Fruit fly (Drosophila melanogaster) whole organism: ENCODE results near the gene mthl14.

ENCODE experiments used
- CG8478 ChIP-seq: fragments of >200 bp; optimal IDR thresholded peaks from 2 replicates; lab custom pipeline; 2018; ENCODE audit warnings: inconsistent platforms
- Dll ChIP-seq: fragments of >200 bp; optimal IDR thresholded peaks from 2 replicates; lab custom pipeline; 2017
- EcR ChIP-seq, 2 experiments: fragments of >200 bp; optimal IDR thresholded peaks; 2 replicates each; lab custom pipeline; 2017; ENCODE audit warnings: missing biosample characterization in 2 of 2, missing genetic modification characterization in 2 of 2, missing genetic modification reagents in 2 of 2
- pan ChIP-seq: fragments of >200 bp; optimal IDR thresholded peaks from 2 replicates; lab custom pipeline; 2017
- psq ChIP-seq: fragments of >200 bp; optimal IDR thresholded peaks from 2 replicates; lab custom pipeline; 2017
- usp ChIP-seq: fragments of >200 bp; optimal IDR thresholded peaks from 2 replicates; lab custom pipeline; 2017; ENCODE audit warnings: missing biosample characterization, missing genetic modification characterization, mixed read lengths

Gene mthl14

DNA sequence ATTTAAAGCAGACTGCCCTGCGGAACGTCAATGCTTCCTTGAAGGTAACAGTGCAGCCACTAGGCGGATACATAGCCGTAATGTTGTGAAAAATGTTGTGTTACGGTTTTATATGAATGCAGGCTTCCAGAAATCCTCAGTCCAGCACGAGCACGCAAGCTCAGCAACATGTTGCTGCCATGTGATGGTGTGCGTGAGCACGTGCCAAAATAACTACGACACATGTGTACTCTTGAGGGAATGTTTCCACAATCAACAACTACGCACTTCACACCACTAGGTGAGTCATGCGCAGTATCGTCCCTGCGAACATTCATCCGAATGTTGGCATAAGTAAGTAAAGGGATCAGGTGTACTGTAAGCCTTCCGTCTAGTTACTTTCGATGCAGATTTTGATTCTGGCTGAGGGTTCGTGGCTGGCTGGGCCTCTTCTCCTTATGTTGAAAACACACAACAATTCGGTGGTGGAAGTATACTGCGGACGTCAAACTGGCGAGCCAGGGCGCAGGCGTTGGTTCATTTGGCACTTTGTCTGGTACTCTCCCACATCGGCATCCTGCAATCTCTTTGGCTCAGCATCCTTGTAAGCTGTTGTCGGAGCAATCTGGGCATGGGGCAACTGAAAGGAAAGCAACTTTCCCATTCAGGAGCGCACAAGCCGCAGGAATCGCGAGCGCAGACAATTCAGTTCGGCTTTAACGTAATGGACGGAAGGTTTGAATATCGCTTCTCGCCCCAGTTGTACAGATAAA is 29.6 kb downstream of the mthl14 start, which contains the start of gene RhoGEF3:
RhoGEF3 (plus strand) TSS at position 702 of the 752 bp plus-strand sequence.
- TF ChIP-seq EcR (GFP tag; optimal IDR thresholded peaks at IDR 0.05; lab: Kevin White, UChicago) (no peak), pan (no peak), Dll (lab: Kevin White, UChicago) (no peak), psq (lab: Kevin White, UChicago) (no peak), usp (no peak), CG8478 (lab: Kevin White, UChicago) (no peak)

DNA sequence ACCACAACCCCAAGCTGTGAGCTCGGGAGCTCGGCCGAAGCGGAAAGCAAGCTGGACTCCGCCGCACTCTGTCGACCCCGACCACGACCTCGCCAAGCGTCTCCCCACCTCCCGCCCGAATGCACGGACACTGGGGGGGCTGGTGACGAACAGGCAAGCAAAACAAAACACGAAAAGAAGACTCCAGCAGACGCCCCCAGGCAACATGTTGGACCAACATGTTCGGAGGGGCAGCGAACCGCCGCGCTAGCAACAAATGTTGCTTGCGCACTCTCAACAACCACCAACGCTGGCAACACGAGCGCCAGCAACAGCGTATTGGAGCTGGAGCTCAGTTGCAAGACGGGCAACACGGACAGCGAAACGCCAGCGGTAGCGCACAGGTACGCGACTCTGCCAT is 35.0 kb downstream of the mthl14 start:
- TF ChIP-seq psq (lab: Kevin White, UChicago), result no peak
- no peak for TF ChIP-seq EcR (GFP tag; optimal IDR thresholded peaks at IDR 0.05; lab: Kevin White, UChicago)
- TF ChIP-seq CG8478 (lab: Kevin White, UChicago), result no peak
- no peak for TF ChIP-seq Dll (lab: Kevin White, UChicago)
- TF ChIP-seq usp, result no peak
- TF ChIP-seq pan, result no peak

DNA sequence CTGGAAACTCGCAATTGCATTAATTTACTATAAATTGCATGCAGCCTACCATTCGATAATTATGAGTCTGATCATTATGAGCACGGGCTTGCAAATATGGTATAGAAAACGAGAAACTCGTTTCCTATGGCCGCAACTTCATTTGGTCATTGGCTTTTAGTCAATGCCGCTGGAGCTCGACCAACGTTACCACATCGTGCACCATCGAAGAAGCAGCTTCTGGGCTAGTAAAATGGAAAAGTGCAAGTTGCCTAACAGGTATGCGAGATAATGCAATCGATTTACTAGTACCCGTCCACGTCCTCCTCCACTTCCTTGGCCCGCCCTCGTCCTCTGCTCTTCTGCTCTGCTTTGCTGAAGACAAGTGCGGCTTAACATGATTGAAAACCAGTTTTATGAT is 37.0 kb downstream of the mthl14 start:
- TF ChIP-seq pan (no peak), EcR (GFP tag; optimal IDR thresholded peaks at IDR 0.05; lab: Kevin White, UChicago) (peak in 1 of 2 experiments; percentile 38)

dm6 chr3L:291583-292145 is 44.4 kb downstream of the mthl14 start:
- TF ChIP-seq usp (no peak), Dll (lab: Kevin White, UChicago) (no peak), pan (no peak), CG8478 (lab: Kevin White, UChicago) (no peak), EcR (GFP tag; optimal IDR thresholded peaks at IDR 0.05; lab: Kevin White, UChicago) (no peak), psq (lab: Kevin White, UChicago) (no peak)

DNA sequence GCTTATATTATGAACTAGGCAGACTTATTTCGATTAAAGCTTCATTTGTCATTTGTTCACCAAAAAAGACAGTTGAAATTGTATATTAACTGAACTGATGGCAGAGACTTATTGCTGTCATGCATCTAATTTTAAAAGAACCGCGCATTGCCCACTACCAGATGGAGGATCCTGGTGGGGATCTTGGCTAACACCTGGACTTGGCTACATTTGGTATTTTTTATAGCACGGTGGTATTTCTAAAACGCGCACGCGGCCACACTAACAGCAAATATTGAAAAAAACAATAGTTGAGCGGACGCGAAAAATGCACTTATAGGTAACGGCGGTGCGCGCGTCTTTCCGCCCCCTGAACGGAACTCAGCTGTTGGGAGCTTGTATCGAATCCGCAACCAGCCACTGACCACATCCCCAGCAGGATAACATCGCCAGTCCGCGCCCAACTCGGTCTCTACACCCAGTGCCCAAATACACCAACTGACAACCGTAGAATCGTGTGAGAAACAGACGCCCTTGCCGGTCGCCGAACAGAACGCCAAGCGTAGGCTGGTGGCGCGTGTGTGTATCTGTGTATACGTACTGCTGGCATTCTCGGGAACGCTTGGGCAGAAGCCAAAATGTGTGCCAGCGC is 45.0 kb downstream of the mthl14 start:
- no peak for TF ChIP-seq usp
- TF ChIP-seq pan, result no peak
- no peak for TF ChIP-seq psq (lab: Kevin White, UChicago)
- no peak for TF ChIP-seq EcR (GFP tag; optimal IDR thresholded peaks at IDR 0.05; lab: Kevin White, UChicago)
- no peak for TF ChIP-seq CG8478 (lab: Kevin White, UChicago)
- no peak for TF ChIP-seq Dll (lab: Kevin White, UChicago)

- no peak for TF ChIP-seq CG8478 (lab: Kevin White, UChicago)
- no peak for TF ChIP-seq usp
- no peak for TF ChIP-seq psq (lab: Kevin White, UChicago)
- no peak for TF ChIP-seq Dll (lab: Kevin White, UChicago)
- no peak for TF ChIP-seq EcR (GFP tag; optimal IDR thresholded peaks at IDR 0.05; lab: Kevin White, UChicago)
- TF ChIP-seq pan, result no peak
Observed at dm6 chr3L:294841-295408, 47.6 kb downstream of the mthl14 start.

- TF ChIP-seq EcR (GFP tag; optimal IDR thresholded peaks at IDR 0.05; lab: Kevin White, UChicago), result no peak
- no peak for TF ChIP-seq pan
- TF ChIP-seq psq (lab: Kevin White, UChicago), result no peak
- TF ChIP-seq Dll (lab: Kevin White, UChicago), result no peak
- TF ChIP-seq usp, result no peak
- TF ChIP-seq CG8478 (lab: Kevin White, UChicago), result no peak
Observed at dm6 chr3L:297240-297639, 49.9 kb downstream of the mthl14 start.

dm6 chr3L:298459-298858 is 51.2 kb downstream of the mthl14 start:
- TF ChIP-seq psq (lab: Kevin White, UChicago) (no peak), pan (no peak), Dll (lab: Kevin White, UChicago) (no peak), usp (no peak), CG8478 (lab: Kevin White, UChicago) (no peak), EcR (GFP tag; optimal IDR thresholded peaks at IDR 0.05; lab: Kevin White, UChicago) (no peak)
